Fruit fly (Drosophila melanogaster) whole organism, embryonic: ENCODE measurements around the gene spirit.

ENCODE experiments used
- Abd-B ChIP-seq: fragments of 200-800 bp; sonication (Bioruptor generic); optimal IDR thresholded peaks from 2 replicates; lab custom pipeline; 2018; ENCODE audit warnings: missing biosample characterization, mild to moderate bottlenecking, missing genetic modification characterization, moderate library complexity
- CG10209 ChIP-seq: fragments of 200-800 bp; sonication (Bioruptor generic); optimal IDR thresholded peaks from 3 replicates; lab custom pipeline; 2017; ENCODE audit warnings: missing biosample characterization, mild to moderate bottlenecking, missing genetic modification characterization, missing genetic modification reagents
- CG10274 ChIP-seq: fragments of 200-800 bp; sonication (Bioruptor generic); optimal IDR thresholded peaks from 3 replicates; lab custom pipeline; 2017; ENCODE audit warnings: missing biosample characterization, mild to moderate bottlenecking, missing genetic modification characterization
- CG11504 ChIP-seq: fragments of 200-800 bp; sonication (Bioruptor generic); optimal IDR thresholded peaks from 3 replicates; lab custom pipeline; 2019; ENCODE audit warnings: missing biosample characterization, mild to moderate bottlenecking, missing genetic modification characterization, moderate library complexity
- CG12071 ChIP-seq: fragments of 200-800 bp; sonication (Bioruptor generic); optimal IDR thresholded peaks from 3 replicates; lab custom pipeline; 2018; ENCODE audit warnings: missing biosample characterization, mild to moderate bottlenecking, missing genetic modification characterization
- CG13123 ChIP-seq: fragments of 200-800 bp; sonication (Bioruptor generic); optimal IDR thresholded peaks from 2 replicates; lab custom pipeline; 2016; ENCODE audit warnings: missing biosample characterization, missing genetic modification characterization
- CG17359 ChIP-seq: fragments of 200-800 bp; sonication (Bioruptor generic); optimal IDR thresholded peaks from 3 replicates; lab custom pipeline; 2018; ENCODE audit warnings: missing biosample characterization, mild to moderate bottlenecking, missing genetic modification characterization, moderate library complexity
- CG17912 ChIP-seq: fragments of 200-800 bp; sonication (Bioruptor generic); optimal IDR thresholded peaks from 2 replicates; lab custom pipeline; 2018; ENCODE audit warnings: missing biosample characterization, mild to moderate bottlenecking, missing genetic modification characterization
- CG18599 ChIP-seq: fragments of 200-800 bp; sonication (Bioruptor generic); optimal IDR thresholded peaks from 3 replicates; lab custom pipeline; 2017; ENCODE audit warnings: missing biosample characterization, missing genetic modification characterization, mild to moderate bottlenecking, moderate library complexity, missing genetic modification reagents
- CG2116 ChIP-seq: fragments of 200-800 bp; sonication (Bioruptor generic); optimal IDR thresholded peaks from 3 replicates; lab custom pipeline; 2018; ENCODE audit warnings: missing biosample characterization, mild to moderate bottlenecking, missing genetic modification characterization
- CG31224 ChIP-seq: fragments of 200-800 bp; sonication (Bioruptor generic); IDR thresholded peaks from 2 replicates; pipeline ENCODE4 v1.3.6; 2022; ENCODE audit warnings: missing biosample characterization, missing genetic modification characterization
- CG32532 ChIP-seq: fragments of 200-800 bp; sonication (Bioruptor generic); IDR thresholded peaks from 2 replicates; pipeline ENCODE4 v1.3.6; 2022; ENCODE audit warnings: missing biosample characterization, missing genetic modification characterization
- CG7372 ChIP-seq: fragments of 200-800 bp; sonication (Bioruptor generic); IDR thresholded peaks from 2 replicates; pipeline ENCODE4 v1.3.6; 2022; ENCODE audit warnings: missing biosample characterization, missing genetic modification characterization
- CG7928 ChIP-seq: fragments of 200-800 bp; sonication (Bioruptor generic); optimal IDR thresholded peaks from 2 replicates; lab custom pipeline; 2017; ENCODE audit warnings: missing biosample characterization, mild to moderate bottlenecking, missing genetic modification characterization
- CHES-1-like ChIP-seq: fragments of 200-800 bp; sonication (Bioruptor generic); optimal IDR thresholded peaks from 2 replicates; lab custom pipeline; 2016; ENCODE audit warnings: missing biosample characterization, missing genetic modification characterization
- CrebB ChIP-seq: fragments of 200-800 bp; sonication (Bioruptor generic); optimal IDR thresholded peaks from 3 replicates; lab custom pipeline; 2018; ENCODE audit warnings: missing biosample characterization, mild to moderate bottlenecking, missing genetic modification characterization
- H2.0 ChIP-seq: fragments of 200-800 bp; sonication (Bioruptor generic); IDR thresholded peaks from 2 replicates; pipeline ENCODE4 v1.3.6; 2022; ENCODE audit warnings: missing biosample characterization, missing genetic modification characterization
- HLH4C ChIP-seq: fragments of 200-800 bp; sonication (Bioruptor generic); IDR thresholded peaks from 3 replicates; pipeline ENCODE4 v1.3.6; 2022; ENCODE audit warnings: missing biosample characterization, missing genetic modification characterization; ENCODE audit not compliant: partially characterized antibody
- HmgD ChIP-seq: fragments of 200-800 bp; sonication (Bioruptor generic); optimal IDR thresholded peaks from 3 replicates; lab custom pipeline; 2016; ENCODE audit warnings: missing biosample characterization, missing genetic modification characterization
- Hr51 ChIP-seq, 2 experiments: fragments of 200-800 bp; sonication (Bioruptor generic); optimal IDR thresholded peaks; 2 replicates in 1 of 2; 3 replicates in 1 of 2; lab custom pipeline; 2016 to 2018; ENCODE audit warnings: missing biosample characterization in 2 of 2, missing genetic modification characterization in 2 of 2, mild to moderate bottlenecking in 1 of 2, moderate library complexity in 1 of 2
- MBD-R2 ChIP-seq: fragments of 200-800 bp; sonication (Bioruptor generic); IDR thresholded peaks from 2 replicates; pipeline ENCODE4 v1.3.6; 2022; ENCODE audit warnings: missing biosample characterization, missing genetic modification characterization
- NfI ChIP-seq: fragments of 200-800 bp; sonication (Bioruptor generic); optimal IDR thresholded peaks from 3 replicates; lab custom pipeline; 2018; ENCODE audit warnings: missing biosample characterization, mild to moderate bottlenecking, missing genetic modification characterization, moderate library complexity
- Opbp ChIP-seq: fragments of 200-800 bp; sonication (Bioruptor generic); IDR thresholded peaks from 3 replicates; pipeline ENCODE4 v1.3.6; 2022; ENCODE audit warnings: missing biosample characterization, missing genetic modification characterization; ENCODE audit not compliant: partially characterized antibody
- Rx ChIP-seq: fragments of 200-800 bp; sonication (Bioruptor generic); IDR thresholded peaks from 2 replicates; pipeline ENCODE4 v1.3.6; 2022; ENCODE audit warnings: missing biosample characterization, missing genetic modification characterization
- Tbp ChIP-seq: fragments of >200 bp; optimal IDR thresholded peaks from 2 replicates; lab custom pipeline; 2018; ENCODE audit warnings: missing biosample characterization, missing genetic modification characterization
- ash1 ChIP-seq: fragments of 200-800 bp; sonication (Bioruptor generic); optimal IDR thresholded peaks from 2 replicates; lab custom pipeline; 2018; ENCODE audit warnings: missing biosample characterization, mild to moderate bottlenecking, missing genetic modification characterization
- cad ChIP-seq: fragments of >200 bp; optimal IDR thresholded peaks from 2 replicates; lab custom pipeline; 2017; ENCODE audit warnings: missing biosample characterization, missing genetic modification characterization
- caup ChIP-seq: fragments of 200-800 bp; sonication (Bioruptor generic); optimal IDR thresholded peaks from 3 replicates; lab custom pipeline; 2017; ENCODE audit warnings: missing biosample characterization, mild to moderate bottlenecking, missing genetic modification characterization, moderate library complexity; ENCODE audit not compliant: severe bottlenecking
- chinmo ChIP-seq: fragments of 200-800 bp; sonication (Bioruptor generic); IDR thresholded peaks from 4 replicates; pipeline ENCODE4 v1.3.6; 2022; ENCODE audit warnings: missing biosample characterization, missing genetic modification characterization; ENCODE audit not compliant: partially characterized antibody
- crol ChIP-seq: fragments of 200-800 bp; sonication (Bioruptor generic); IDR thresholded peaks from 2 replicates; pipeline ENCODE4 v1.3.6; 2022; ENCODE audit warnings: missing biosample characterization, missing genetic modification characterization
- dmrt99B ChIP-seq: fragments of 200-800 bp; sonication (Bioruptor generic); optimal IDR thresholded peaks from 2 replicates; lab custom pipeline; 2018; ENCODE audit warnings: missing biosample characterization, mild to moderate bottlenecking, missing genetic modification characterization, moderate library complexity
- gcm ChIP-seq: fragments of 200-800 bp; sonication (Bioruptor generic); optimal IDR thresholded peaks from 2 replicates; lab custom pipeline; 2019; ENCODE audit warnings: missing biosample characterization, mild to moderate bottlenecking, missing genetic modification characterization, moderate library complexity
- grau ChIP-seq: fragments of 200-800 bp; optimal IDR thresholded peaks from 3 replicates; lab custom pipeline; 2019; ENCODE audit warnings: missing biosample characterization, mild to moderate bottlenecking, missing genetic modification characterization, moderate library complexity
- inv ChIP-seq: fragments of 200-800 bp; sonication (Bioruptor generic); IDR thresholded peaks from 2 replicates; pipeline ENCODE4 v1.3.6; 2022; ENCODE audit warnings: missing biosample characterization, missing genetic modification characterization; ENCODE audit not compliant: partially characterized antibody
- jigr1 ChIP-seq: fragments of 200-800 bp; sonication (Bioruptor generic); IDR thresholded peaks from 3 replicates; pipeline ENCODE4 v1.3.6; 2022; ENCODE audit warnings: missing biosample characterization, missing genetic modification characterization
- jing ChIP-seq: fragments of 200-800 bp; sonication (Bioruptor generic); optimal IDR thresholded peaks from 2 replicates; lab custom pipeline; 2018; ENCODE audit warnings: missing biosample characterization, mild to moderate bottlenecking, missing genetic modification characterization
- knrl ChIP-seq: fragments of 200-800 bp; sonication (Bioruptor generic); IDR thresholded peaks from 3 replicates; pipeline ENCODE4 v1.3.6; 2022; ENCODE audit warnings: missing biosample characterization, missing genetic modification characterization; ENCODE audit not compliant: partially characterized antibody
- mirr ChIP-seq: fragments of 200-800 bp; sonication (Bioruptor generic); optimal IDR thresholded peaks from 3 replicates; lab custom pipeline; 2018; ENCODE audit warnings: missing biosample characterization, mild to moderate bottlenecking, missing genetic modification characterization
- odd ChIP-seq: fragments of 200-800 bp; sonication (Bioruptor generic); optimal IDR thresholded peaks from 2 replicates; lab custom pipeline; 2017; ENCODE audit warnings: missing biosample characterization, mild to moderate bottlenecking, missing genetic modification characterization
- onecut ChIP-seq: fragments of 200-800 bp; sonication (Bioruptor generic); IDR thresholded peaks from 2 replicates; pipeline ENCODE4 v1.3.6; 2022; ENCODE audit warnings: missing biosample characterization, missing genetic modification characterization
- otp ChIP-seq: fragments of 200-800 bp; sonication (Bioruptor generic); IDR thresholded peaks from 3 replicates; pipeline ENCODE4, ENCODE4 v1.3.6; 2022; ENCODE audit warnings: missing biosample characterization, missing genetic modification characterization
- pfk ChIP-seq: fragments of 200-800 bp; sonication (Bioruptor generic); optimal IDR thresholded peaks from 2 replicates; lab custom pipeline; 2018; ENCODE audit warnings: missing biosample characterization, mild to moderate bottlenecking, missing genetic modification characterization, moderate library complexity
- pita ChIP-seq: fragments of 200-800 bp; sonication (Bioruptor generic); optimal IDR thresholded peaks from 2 replicates; lab custom pipeline; 2017; ENCODE audit warnings: missing biosample characterization, mild to moderate bottlenecking, missing genetic modification characterization
- pnt ChIP-seq: fragments of 200-800 bp; sonication (Bioruptor generic); optimal IDR thresholded peaks from 3 replicates; lab custom pipeline; 2016; ENCODE audit warnings: missing biosample characterization, missing genetic modification characterization
- sens ChIP-seq: fragments of 200-800 bp; sonication (Bioruptor generic); peaks from one replicate; lab custom pipeline; 2016; ENCODE audit warnings: missing biosample characterization, missing genetic modification characterization
- slp2 ChIP-seq: fragments of 200-800 bp; sonication (Bioruptor generic); optimal IDR thresholded peaks from 2 replicates; lab custom pipeline; 2016; ENCODE audit warnings: missing biosample characterization, missing genetic modification characterization
- ttk ChIP-seq: fragments of 200-800 bp; sonication (Bioruptor generic); IDR thresholded peaks from 2 replicates; pipeline ENCODE4 v2.1.2; 2022; ENCODE audit warnings: missing biosample characterization, missing genetic modification characterization
- vnd ChIP-seq: fragments of 200-800 bp; sonication (Bioruptor generic); IDR thresholded peaks from 3 replicates; pipeline ENCODE4 v1.3.6; 2022; ENCODE audit warnings: missing biosample characterization, missing genetic modification characterization; ENCODE audit not compliant: partially characterized antibody
- wdn ChIP-seq: fragments of 200-800 bp; sonication (Bioruptor generic); IDR thresholded peaks from 2 replicates; pipeline ENCODE4 v1.3.6; 2022; ENCODE audit warnings: missing biosample characterization, missing genetic modification characterization
- zen ChIP-seq: fragments of 200-800 bp; sonication (Bioruptor generic); optimal IDR thresholded peaks from 3 replicates; lab custom pipeline; 2018; ENCODE audit warnings: missing biosample characterization, mild to moderate bottlenecking, missing genetic modification characterization, moderate library complexity

Gene spirit

DNA sequence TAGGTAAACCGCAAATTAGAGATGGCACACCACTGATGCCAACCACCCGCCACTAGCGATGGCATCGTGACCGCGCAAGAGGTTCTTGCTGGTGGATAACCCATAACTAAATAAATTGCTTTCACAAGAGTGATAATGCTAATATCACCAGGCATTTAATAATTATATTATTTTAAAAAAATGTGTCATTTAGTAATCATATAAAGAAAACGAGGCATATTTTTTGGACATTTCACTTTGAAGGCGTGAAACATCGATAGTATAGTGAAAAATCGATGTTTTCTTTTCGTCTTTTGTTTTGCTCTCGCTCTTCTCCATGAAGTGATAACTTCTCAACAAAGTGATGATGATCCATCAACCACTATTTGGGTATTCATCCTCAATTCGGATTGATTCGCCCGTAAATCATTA is 14.6 kb downstream of the spirit start, which contains the start of gene IntS4 (continued):
- TF ChIP-seq crol = no peak
- no peak for TF ChIP-seq pita (GFP tag; lab: Kevin White, UChicago)
- TF ChIP-seq CG7928 (GFP tag; lab: Kevin White, UChicago) = peak; percentile 19
- peak; percentile 27; the same call in 1 of the 2 replicates for TF ChIP-seq H2.0
- TF ChIP-seq wdn (GFP tag; lab: Robert Waterston, UW) = 0 out of 2 replicates have a peak, but pooled peaks have one; percentile 17
- TF ChIP-seq CG18599 (GFP tag; lab: Kevin White, UChicago) = no peak
- TF ChIP-seq CG10274 = no peak
- no peak for TF ChIP-seq caup (GFP tag; lab: Kevin White, UChicago)
- TF ChIP-seq CG31224 (GFP tag; lab: Robert Waterston, UW) = peak; percentile 34; the same call in 1 of the 2 replicates
- peak; percentile 57 for TF ChIP-seq onecut
- peak in 1 of 2 experiments; percentile 57 for TF ChIP-seq Hr51 (GFP tag; optimal IDR thresholded peaks at IDR 0.05; lab: Kevin White, UChicago)
- TF ChIP-seq dmrt99B (tag; lab: Kevin White, UChicago) = no peak
- no peak for TF ChIP-seq jing (GFP tag; lab: Kevin White, UChicago)
- no peak for TF ChIP-seq mirr
- peak; percentile 96 for TF ChIP-seq knrl (GFP tag; lab: Robert Waterston, UW)
- TF ChIP-seq otp (GFP tag; lab: Robert Waterston, UW) = no peak
- peak; percentile 71 for TF ChIP-seq CG2116
- TF ChIP-seq pnt (GFP tag; lab: Kevin White, UChicago) = peak; percentile 44
- peak; percentile 53 for TF ChIP-seq CG10209 (GFP tag; lab: Kevin White, UChicago)
- peak; percentile 8 for TF ChIP-seq CHES-1-like
- TF ChIP-seq ttk (GFP tag; lab: Robert Waterston, UW) = 0 out of 2 replicates have a peak, but pooled peaks have one; percentile 11
- no peak for TF ChIP-seq jigr1 (GFP tag; lab: Robert Waterston, UW)
- TF ChIP-seq CG12071 = no peak
- TF ChIP-seq cad (GFP tag; lab: Kevin White, UChicago) = no peak
- no peak for TF ChIP-seq Abd-B (GFP tag; lab: Kevin White, UChicago)
- TF ChIP-seq CG17359 (tag; lab: Kevin White, UChicago) = peak; percentile 36
- peak; percentile 74 for TF ChIP-seq sens
- no peak for TF ChIP-seq pfk (GFP tag; lab: Kevin White, UChicago)
- TF ChIP-seq grau (tag; lab: Kevin White, UChicago) = peak; percentile 72
- TF ChIP-seq chinmo (GFP tag; lab: Robert Waterston, UW) = 0 out of 4 replicates have a peak, but pooled peaks have one; percentile 3
- peak; percentile 92 for TF ChIP-seq MBD-R2 (GFP tag; lab: Robert Waterston, UW)
- peak; percentile 87 for TF ChIP-seq Opbp (GFP tag; lab: Robert Waterston, UW)
- peak; percentile 92 for TF ChIP-seq HLH4C (GFP tag; lab: Robert Waterston, UW)
- no peak for TF ChIP-seq CG17912 (GFP tag; lab: Kevin White, UChicago)
- peak; percentile 29 for TF ChIP-seq gcm (GFP tag; lab: Kevin White, UChicago)
- TF ChIP-seq CG13123 = peak; percentile 42
- TF ChIP-seq CG32532 = peak; percentile 78
- peak; percentile 63 for TF ChIP-seq zen (tag; lab: Kevin White, UChicago)
- no peak for TF ChIP-seq CG11504
- no peak for TF ChIP-seq Tbp (GFP tag; lab: Kevin White, UChicago)
- no peak for TF ChIP-seq Rx (GFP tag; lab: Robert Waterston, UW)
- peak; percentile 94 for TF ChIP-seq vnd (GFP tag; lab: Robert Waterston, UW)
- TF ChIP-seq odd (GFP tag; lab: Kevin White, UChicago) = no peak
- peak; percentile 1 for TF ChIP-seq slp2 (GFP tag; lab: Kevin White, UChicago)
- peak; percentile 94 for TF ChIP-seq inv (GFP tag; lab: Robert Waterston, UW)
- 0 out of 2 replicates have a peak, but pooled peaks have one; percentile 36 for TF ChIP-seq CG7372 (GFP tag; lab: Robert Waterston, UW)
- no peak for TF ChIP-seq NfI (GFP tag; lab: Kevin White, UChicago)
- TF ChIP-seq ash1 = no peak
- no peak for TF ChIP-seq HmgD (GFP tag; lab: Kevin White, UChicago)
- TF ChIP-seq CrebB (tag; lab: Kevin White, UChicago) = peak; percentile 20
